Worm (Caenorhabditis elegans) whole organism, late embryonic: ENCODE results near the gene T13G4.1.

Source experiments
- C38D4.7 ChIP-seq: fragments of 200-800 bp; sonication (Bioruptor generic); optimal IDR thresholded peaks from 2 replicates; lab custom pipeline; 2018; ENCODE audit warnings: mild to moderate bottlenecking, missing genetic modification characterization, moderate library complexity, missing compliant biosample characterization
- F13H6.1 ChIP-seq: sonication (generic microtip); optimal IDR thresholded peaks from 2 replicates; lab custom pipeline; 2016; ENCODE audit warnings: missing genetic modification characterization, missing compliant biosample characterization
- K02D7.2 ChIP-seq: sonication (generic microtip); optimal IDR thresholded peaks from 2 replicates; lab custom pipeline; 2017; ENCODE audit warnings: mild to moderate bottlenecking, missing genetic modification characterization, missing compliant biosample characterization
- K09A11.1 ChIP-seq: sonication (generic microtip); optimal IDR thresholded peaks from 2 replicates; lab custom pipeline; 2017; ENCODE audit warnings: antibody characterized with exemption, mild to moderate bottlenecking, missing genetic modification characterization, missing compliant biosample characterization; ENCODE audit not compliant: insufficient read depth
- T23F11.4 ChIP-seq: fragments of 200-800 bp; sonication (Bioruptor generic); optimal IDR thresholded peaks from 2 replicates; lab custom pipeline; 2018; ENCODE audit warnings: mild to moderate bottlenecking, missing genetic modification characterization, missing compliant biosample characterization
- Y22D7AL.16 ChIP-seq: sonication (generic microtip); optimal IDR thresholded peaks from 2 replicates; lab custom pipeline; 2016; ENCODE audit warnings: missing genetic modification characterization, missing compliant biosample characterization
- ama-1 ChIP-seq: fragments of 150-350 bp; optimal IDR thresholded peaks from 2 replicates; lab custom pipeline; 2014
- ceh-14 ChIP-seq: sonication (generic microtip); optimal IDR thresholded peaks from 2 replicates; lab custom pipeline; 2016; ENCODE audit warnings: missing genotype, missing genetic modification characterization, missing compliant biosample characterization
- ceh-18 ChIP-seq: sonication (generic microtip); optimal IDR thresholded peaks from 2 replicates; lab custom pipeline; 2016; ENCODE audit warnings: missing genetic modification characterization, missing compliant biosample characterization
- ceh-24 ChIP-seq: sonication (generic microtip); optimal IDR thresholded peaks from 2 replicates; lab custom pipeline; 2016; ENCODE audit warnings: mild to moderate bottlenecking, missing genetic modification characterization, missing compliant biosample characterization
- ceh-34 ChIP-seq: sonication (generic microtip); optimal IDR thresholded peaks from 2 replicates; lab custom pipeline; 2016; ENCODE audit warnings: mild to moderate bottlenecking, missing genetic modification characterization, missing compliant biosample characterization
- ceh-48 ChIP-seq: sonication (generic microtip); optimal IDR thresholded peaks from 2 replicates; lab custom pipeline; 2016; ENCODE audit warnings: missing genetic modification characterization, inconsistent platforms, missing compliant biosample characterization
- ceh-6 ChIP-seq: fragments of 200-800 bp; sonication (Bioruptor generic); optimal IDR thresholded peaks from 2 replicates; lab custom pipeline; 2018; ENCODE audit warnings: mild to moderate bottlenecking, missing genetic modification characterization, missing compliant biosample characterization
- dve-1 ChIP-seq: sonication (generic microtip); optimal IDR thresholded peaks from 2 replicates; lab custom pipeline; 2017; ENCODE audit warnings: antibody characterized with exemption, mild to moderate bottlenecking, missing genetic modification characterization, missing compliant biosample characterization
- elt-2 ChIP-seq: sonication (generic microtip); optimal IDR thresholded peaks from 2 replicates; lab custom pipeline; 2016; ENCODE audit warnings: missing genetic modification reagents, missing genetic modification characterization, missing compliant biosample characterization
- fax-1 ChIP-seq: sonication (generic microtip); optimal IDR thresholded peaks from 2 replicates; lab custom pipeline; 2016; ENCODE audit warnings: missing genotype, missing genetic modification characterization, missing compliant biosample characterization
- fkh-10 ChIP-seq: fragments of 150-350 bp; optimal IDR thresholded peaks from 2 replicates; lab custom pipeline; 2014; ENCODE audit warnings: missing biosample characterization, missing genetic modification reagents, missing genetic modification characterization
- gmeb-2 ChIP-seq: sonication (generic microtip); optimal IDR thresholded peaks from 2 replicates; lab custom pipeline; 2016; ENCODE audit warnings: missing genetic modification characterization, inconsistent platforms, missing compliant biosample characterization
- hlh-30 ChIP-seq: sonication (generic microtip); optimal IDR thresholded peaks from 2 replicates; lab custom pipeline; 2017; ENCODE audit warnings: antibody characterized with exemption, missing genetic modification characterization, missing compliant biosample characterization; ENCODE audit not compliant: insufficient read depth
- hlh-8 ChIP-seq: sonication (generic microtip); optimal IDR thresholded peaks from 2 replicates; lab custom pipeline; 2016; ENCODE audit warnings: missing genotype, missing genetic modification characterization, missing compliant biosample characterization
- nhr-11 ChIP-seq: fragments of 150-350 bp; optimal IDR thresholded peaks from 2 replicates; lab custom pipeline; 2014; ENCODE audit warnings: missing biosample characterization, missing genetic modification characterization
- npax-4 ChIP-seq: sonication (generic microtip); optimal IDR thresholded peaks from 2 replicates; lab custom pipeline; 2016; ENCODE audit warnings: missing genetic modification characterization, missing compliant biosample characterization
- odd-2 ChIP-seq: sonication (generic microtip); optimal IDR thresholded peaks from 2 replicates; lab custom pipeline; 2017; ENCODE audit warnings: antibody characterized with exemption, mild to moderate bottlenecking, missing genetic modification characterization, missing compliant biosample characterization
- pag-3 ChIP-seq: sonication (generic microtip); optimal IDR thresholded peaks from 2 replicates; lab custom pipeline; 2016; ENCODE audit warnings: missing compliant biosample characterization, missing genetic modification characterization, borderline replicate concordance
- pha-2 ChIP-seq: sonication (generic microtip); optimal IDR thresholded peaks from 2 replicates; lab custom pipeline; 2017; ENCODE audit warnings: mild to moderate bottlenecking, missing genetic modification characterization, missing compliant biosample characterization
- ref-2 ChIP-seq: sonication (generic microtip); optimal IDR thresholded peaks from 2 replicates; lab custom pipeline; 2016; ENCODE audit warnings: missing genetic modification characterization, missing compliant biosample characterization
- rnt-1 ChIP-seq: sonication (generic microtip); optimal IDR thresholded peaks from 2 replicates; lab custom pipeline; 2016; ENCODE audit warnings: missing genetic modification characterization, missing compliant biosample characterization
- syd-9 ChIP-seq: sonication (generic microtip); optimal IDR thresholded peaks from 2 replicates; lab custom pipeline; 2016; ENCODE audit warnings: mild to moderate bottlenecking, missing genetic modification characterization, moderate library complexity, missing compliant biosample characterization
- unc-42 ChIP-seq: sonication (generic microtip); optimal IDR thresholded peaks from 2 replicates; lab custom pipeline; 2016; ENCODE audit warnings: missing genotype, missing genetic modification characterization, missing compliant biosample characterization
- ztf-16 ChIP-seq: sonication (generic microtip); optimal IDR thresholded peaks from 2 replicates; lab custom pipeline; 2017; ENCODE audit warnings: missing genetic modification characterization, missing compliant biosample characterization

Gene T13G4.1

DNA sequence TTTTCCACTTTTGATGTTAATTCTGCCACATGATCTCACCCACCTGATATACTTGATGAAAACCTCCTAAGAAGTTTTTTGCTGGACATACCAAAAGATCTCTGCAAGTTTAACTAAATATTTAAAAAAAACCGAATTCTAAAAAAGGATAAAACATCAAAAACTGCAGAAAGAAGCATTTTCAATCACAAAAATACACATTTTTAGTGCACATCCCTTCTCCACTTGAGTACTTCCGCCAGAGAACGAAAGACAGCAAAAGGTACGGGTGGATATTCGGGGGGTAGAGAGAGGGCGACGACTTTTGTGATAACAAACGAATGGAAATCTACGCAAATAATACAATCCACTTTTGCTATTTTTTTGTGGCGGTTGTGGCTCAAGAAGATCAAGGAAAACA, 37.7 kb downstream of the T13G4.1 start, which contains the start of gene C46H3.2:
Gene C46H3.2, minus strand, starts transcription at position 101 of the 400 bp plus-strand sequence.
- TF ChIP-seq ceh-24 (tag; lab: Kevin White, UChicago): no peak
- TF ChIP-seq ceh-6 (GFP tag; lab: Kevin White, UChicago): no peak
- no peak for TF ChIP-seq hlh-8 (tag; lab: Kevin White, UChicago)
- TF ChIP-seq ama-1: no peak
- TF ChIP-seq F13H6.1 (tag; lab: Kevin White, UChicago): no peak
- TF ChIP-seq pha-2 (tag; lab: Kevin White, UChicago): no peak
- no peak for TF ChIP-seq unc-42 (tag; lab: Kevin White, UChicago)
- no peak for TF ChIP-seq odd-2

DNA sequence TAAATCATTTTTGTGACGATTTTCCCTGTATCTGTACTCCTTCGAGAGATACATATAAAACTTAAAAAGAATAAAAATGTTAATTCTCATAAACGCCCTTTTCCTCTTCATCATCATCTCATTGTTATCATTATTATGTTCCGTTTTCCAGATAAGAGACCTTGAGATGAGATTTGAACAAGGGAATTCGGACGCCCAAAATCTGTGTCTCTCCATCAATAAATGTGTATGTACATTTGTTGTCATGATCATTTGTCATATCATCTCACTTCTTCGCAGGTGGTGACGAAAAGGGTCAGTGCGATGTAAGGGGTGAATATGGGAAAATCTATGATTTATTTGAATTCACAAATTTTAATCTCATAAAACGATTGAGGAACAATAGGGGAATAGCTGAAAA, 39.1 kb downstream of the T13G4.1 start:
- TF ChIP-seq pha-2 (tag; lab: Kevin White, UChicago) (no peak), nhr-11 (tag; lab: Kevin White, UChicago) (no peak), ceh-48 (tag; lab: Kevin White, UChicago) (no peak), npax-4 (no peak), Y22D7AL.16 (tag; lab: Kevin White, UChicago) (no peak), ceh-34 (no peak), dve-1 (tag; lab: Kevin White, UChicago) (no peak), rnt-1 (tag; lab: Kevin White, UChicago) (no peak), hlh-8 (tag; lab: Kevin White, UChicago) (no peak), elt-2 (tag; lab: Kevin White, UChicago) (no peak), fkh-10 (no peak), hlh-30 (tag; lab: Kevin White, UChicago) (no peak), syd-9 (tag; lab: Kevin White, UChicago) (no peak), ztf-16 (tag; lab: Kevin White, UChicago) (no peak), gmeb-2 (tag; lab: Kevin White, UChicago) (no peak), T23F11.4 (GFP tag; lab: Kevin White, UChicago) (no peak), ceh-14 (tag; lab: Kevin White, UChicago) (no peak)

DNA sequence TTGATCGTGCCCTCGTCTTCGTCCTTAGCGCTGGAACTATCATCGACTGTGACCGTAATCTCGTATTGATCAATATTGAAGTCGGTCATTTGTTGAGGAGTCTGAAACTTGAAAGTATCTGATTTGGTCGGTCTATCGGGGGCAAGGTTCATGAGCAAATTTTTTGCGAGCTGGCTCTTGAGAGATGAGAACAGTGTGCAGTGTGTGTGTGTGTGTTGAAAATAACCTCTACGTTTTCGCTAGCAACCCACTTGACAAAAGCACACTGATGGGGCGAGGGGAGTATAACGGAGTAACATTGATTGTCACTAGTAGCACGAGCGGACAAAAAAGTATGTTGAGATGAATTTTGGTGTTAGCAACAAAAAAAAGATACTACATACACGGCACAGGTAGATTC, 45.9 kb downstream of the T13G4.1 start, which contains the start of gene C25G6.3:
Gene C25G6.3, minus strand, starts transcription at position 101 of the 400 bp plus-strand sequence.
- TF ChIP-seq odd-2 (no peak), ama-1 (no peak), K02D7.2 (tag; lab: Kevin White, UChicago) (no peak), K09A11.1 (tag; lab: Kevin White, UChicago) (no peak), ref-2 (tag; lab: Kevin White, UChicago) (no peak), npax-4 (no peak), pag-3 (tag; lab: Kevin White, UChicago) (no peak), ztf-16 (tag; lab: Kevin White, UChicago) (no peak), fax-1 (tag; lab: Kevin White, UChicago) (no peak)

DNA sequence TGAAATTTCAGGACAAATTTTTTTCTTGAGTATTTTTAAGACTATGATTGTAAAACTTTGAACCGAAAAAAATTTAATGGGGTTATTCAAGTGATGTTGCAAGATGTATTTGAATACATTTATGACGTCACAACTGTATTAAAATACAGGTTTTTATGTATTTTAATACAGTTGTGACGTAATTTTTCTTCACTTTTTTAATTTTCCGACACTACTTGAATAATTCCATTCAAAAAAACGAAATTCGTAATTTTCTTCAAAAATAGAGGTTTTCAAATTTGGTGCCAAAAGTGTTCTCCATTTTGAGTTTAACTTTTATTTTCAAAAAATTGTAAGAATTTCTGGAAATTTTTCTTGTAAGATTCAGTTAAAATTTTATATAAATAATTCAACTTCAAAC, 49.8 kb downstream of the T13G4.1 start:
- no peak for TF ChIP-seq ceh-18 (tag; lab: Kevin White, UChicago)
- no peak for TF ChIP-seq pag-3 (tag; lab: Kevin White, UChicago)
- TF ChIP-seq fkh-10: no peak
- TF ChIP-seq C38D4.7 (GFP tag; lab: Kevin White, UChicago): no peak
